Worm (Caenorhabditis elegans) whole organism, early embryonic: Measurements from ENCODE around the gene mltn-3.
A peak's percentile ranks its signal among the peaks of the same experiment; 100 is the strongest.

Source experiments
- B0310.2 ChIP-seq: sonication (generic microtip); optimal IDR thresholded peaks from 2 replicates; lab custom pipeline; 2016; ENCODE audit warnings: mild to moderate bottlenecking, missing genetic modification characterization, missing compliant biosample characterization
- F13C5.2 ChIP-seq: sonication (generic microtip); optimal IDR thresholded peaks from 2 replicates; lab custom pipeline; 2017; ENCODE audit warnings: mild to moderate bottlenecking, missing genetic modification characterization, inconsistent platforms, missing compliant biosample characterization
- aly-1 ChIP-seq: sonication (generic microtip); optimal IDR thresholded peaks from 2 replicates; lab custom pipeline; 2016; ENCODE audit warnings: missing genetic modification characterization, missing compliant biosample characterization
- ama-1 ChIP-seq: fragments of 150-350 bp; optimal IDR thresholded peaks from 2 replicates; lab custom pipeline; 2014
- ceh-13 ChIP-seq: fragments of 200-800 bp; sonication (Bioruptor generic); optimal IDR thresholded peaks from 2 replicates; lab custom pipeline; 2018; ENCODE audit warnings: mild to moderate bottlenecking, missing genetic modification characterization, missing compliant biosample characterization
- ceh-36 ChIP-seq: sonication (generic microtip); optimal IDR thresholded peaks from 2 replicates; lab custom pipeline; 2016; ENCODE audit warnings: missing genetic modification characterization, inconsistent platforms, missing compliant biosample characterization
- ets-7 ChIP-seq: sonication (generic microtip); optimal IDR thresholded peaks from 2 replicates; lab custom pipeline; 2016; ENCODE audit warnings: missing genotype, missing genetic modification characterization, missing compliant biosample characterization
- flt-1 ChIP-seq: fragments of 200-800 bp; sonication (Bioruptor generic); IDR thresholded peaks from 2 replicates; pipeline ENCODE4 v1.3.6; 2022; ENCODE audit warnings: missing genetic modification characterization, missing compliant biosample characterization
- hmbx-1 ChIP-seq: sonication (generic microtip); optimal IDR thresholded peaks from 2 replicates; lab custom pipeline; 2016; ENCODE audit warnings: mild to moderate bottlenecking, missing genetic modification characterization, missing compliant biosample characterization
- hmg-4 ChIP-seq: fragments of 200-800 bp; sonication (Bioruptor generic); optimal IDR thresholded peaks from 2 replicates; lab custom pipeline; 2018; ENCODE audit warnings: mild to moderate bottlenecking, missing genetic modification characterization, missing compliant biosample characterization
- hnd-1 ChIP-seq: sonication (generic microtip); optimal IDR thresholded peaks from 2 replicates; lab custom pipeline; 2016; ENCODE audit warnings: missing genetic modification characterization, missing compliant biosample characterization
- pes-1 ChIP-seq: fragments of 200-800 bp; sonication (Bioruptor generic); IDR thresholded peaks from 2 replicates; pipeline ENCODE4 v1.3.6; 2022; ENCODE audit warnings: missing genetic modification reagents, missing genetic modification characterization, missing compliant biosample characterization
- scrt-1 ChIP-seq: fragments of 200-800 bp; sonication (Bioruptor generic); IDR thresholded peaks from 2 replicates; pipeline ENCODE4 v1.3.6; 2022; ENCODE audit warnings: missing genetic modification characterization, missing compliant biosample characterization
- sea-1 ChIP-seq: fragments of 200-800 bp; sonication (Bioruptor generic); conservative IDR thresholded peaks from 2 replicates; pipeline ENCODE4 v1.3.6; 2022; ENCODE audit warnings: missing genetic modification characterization, missing compliant biosample characterization
- tbx-11 ChIP-seq: fragments of 200-800 bp; sonication (Bioruptor generic); IDR thresholded peaks from 2 replicates; pipeline ENCODE4 v1.3.6; 2022; ENCODE audit warnings: missing genetic modification characterization, missing compliant biosample characterization
- tbx-37 ChIP-seq: fragments of 200-800 bp; sonication (Bioruptor generic); conservative IDR thresholded peaks from 2 replicates; pipeline ENCODE4 v1.3.6; 2022; ENCODE audit warnings: missing genetic modification reagents, missing genetic modification characterization, missing compliant biosample characterization
- tra-4 ChIP-seq: sonication (generic microtip); optimal IDR thresholded peaks from 2 replicates; lab custom pipeline; 2017; ENCODE audit warnings: missing genetic modification characterization, missing compliant biosample characterization

The mltn-3 gene

ce11 chrII:13896279-13896774, 19.8 kb upstream of the mltn-3 start:
- TF ChIP-seq hmg-4 (GFP tag; lab: Kevin White, UChicago) (no peak), sea-1 (GFP tag; lab: Robert Waterston, UW) (no peak), tra-4 (tag; lab: Kevin White, UChicago) (no peak)

- no peak for TF ChIP-seq hnd-1 (tag; lab: Kevin White, UChicago)
- TF ChIP-seq flt-1, result no peak
- TF ChIP-seq aly-1 (tag; lab: Kevin White, UChicago), result no peak
- TF ChIP-seq tbx-37 (GFP tag; lab: Robert Waterston, UW), result no peak
- TF ChIP-seq sea-1 (GFP tag; lab: Robert Waterston, UW), result no peak
- TF ChIP-seq tbx-11 (GFP tag; lab: Robert Waterston, UW), result no peak
- TF ChIP-seq hmg-4 (GFP tag; lab: Kevin White, UChicago), result no peak
These were observed 16.4 kb upstream of the mltn-3 start for ce11 chrII:13899777-13900176.

- TF ChIP-seq pes-1, result no peak
These were observed 14.1 kb upstream of the mltn-3 start, which contains the start of gene W02B8.1 for ce11 chrII:13902014-13902413. W02B8.1 (minus strand) TSS chrII:13902114.

- no peak for TF ChIP-seq sea-1 (GFP tag; lab: Robert Waterston, UW)
- TF ChIP-seq hmbx-1, result no peak
- no peak for TF ChIP-seq flt-1
- TF ChIP-seq hnd-1 (tag; lab: Kevin White, UChicago), result no peak
- TF ChIP-seq tbx-37 (GFP tag; lab: Robert Waterston, UW), result no peak
- no peak for TF ChIP-seq ceh-13 (GFP tag; lab: Kevin White, UChicago)
- no peak for TF ChIP-seq hmg-4 (GFP tag; lab: Kevin White, UChicago)
- no peak for TF ChIP-seq tbx-11 (GFP tag; lab: Robert Waterston, UW)
- no peak for TF ChIP-seq ets-7 (tag; lab: Kevin White, UChicago)
- TF ChIP-seq B0310.2, result no peak
These were observed 12.7 kb upstream of the mltn-3 start for ce11 chrII:13903482-13903881.

- peak; percentile 84 for TF ChIP-seq ceh-36 (tag; lab: Kevin White, UChicago)
These were observed 10.6 kb upstream of the mltn-3 start for ce11 chrII:13905556-13905955.

- TF ChIP-seq scrt-1 (GFP tag; lab: Robert Waterston, UW) (no peak), sea-1 (GFP tag; lab: Robert Waterston, UW) (no peak), flt-1 (no peak), ets-7 (tag; lab: Kevin White, UChicago) (no peak), tra-4 (tag; lab: Kevin White, UChicago) (no peak), tbx-11 (GFP tag; lab: Robert Waterston, UW) (no peak), hnd-1 (tag; lab: Kevin White, UChicago) (no peak), tbx-37 (GFP tag; lab: Robert Waterston, UW) (no peak), ceh-36 (tag; lab: Kevin White, UChicago) (no peak), aly-1 (tag; lab: Kevin White, UChicago) (no peak), hmbx-1 (no peak), B0310.2 (no peak), hmg-4 (GFP tag; lab: Kevin White, UChicago) (no peak), ama-1 (lab: Kevin White, UChicago) (no peak)
These were observed 8.5 kb upstream of the mltn-3 start for ce11 chrII:13907615-13908014.

- TF ChIP-seq tbx-11 (GFP tag; lab: Robert Waterston, UW), result no peak
- peak; percentile 29 for TF ChIP-seq ceh-36 (tag; lab: Kevin White, UChicago)
- peak; percentile 63 for TF ChIP-seq F13C5.2 (tag; lab: Kevin White, UChicago)
- 0 out of 2 replicates have a peak, but pooled peaks have one; percentile 15 for TF ChIP-seq tbx-37 (GFP tag; lab: Robert Waterston, UW)
These were observed 7.5 kb upstream of the mltn-3 start, which contains the start of gene citk-1 for ce11 chrII:13908592-13908991. citk-1 (plus strand) TSS chrII:13908914.

- TF ChIP-seq ama-1 (lab: Kevin White, UChicago) (no peak), sea-1 (GFP tag; lab: Robert Waterston, UW) (0 out of 2 replicates have a peak, but pooled peaks have one; percentile 22), F13C5.2 (tag; lab: Kevin White, UChicago) (no peak), aly-1 (tag; lab: Kevin White, UChicago) (no peak)
These were observed 3.0 kb downstream of the mltn-3 start for ce11 chrII:13919100-13919499.

ce11 chrII:13924909-13925308, 8.8 kb downstream of the mltn-3 start, which contains the start of gene mltn-5:
mltn-5 (plus strand) TSS chrII:13925209.
- TF ChIP-seq scrt-1 (GFP tag; lab: Robert Waterston, UW) (no peak), F13C5.2 (tag; lab: Kevin White, UChicago) (no peak), aly-1 (tag; lab: Kevin White, UChicago) (no peak), sea-1 (GFP tag; lab: Robert Waterston, UW) (no peak)
